Fruit fly (Drosophila melanogaster) whole organism, embryonic: ENCODE data around the gene CG8419.
A peak's percentile ranks its signal among the peaks of the same experiment; 100 is the strongest.

ENCODE experiments used
- Abd-B ChIP-seq: fragments of 200-800 bp; sonication (Bioruptor generic); optimal IDR thresholded peaks from 2 replicates; lab custom pipeline; 2018; ENCODE audit warnings: missing biosample characterization, mild to moderate bottlenecking, missing genetic modification characterization, moderate library complexity
- CG11247 ChIP-seq: fragments of 200-800 bp; sonication (Bioruptor generic); IDR thresholded peaks from 2 replicates; pipeline ENCODE4 v1.3.6; 2022; ENCODE audit warnings: missing biosample characterization, missing genetic modification characterization
- CG12299 ChIP-seq: fragments of 200-800 bp; sonication (Bioruptor generic); optimal IDR thresholded peaks from 2 replicates; lab custom pipeline; 2018; ENCODE audit warnings: missing biosample characterization, mild to moderate bottlenecking, missing genetic modification characterization
- CG12942 ChIP-seq: fragments of 200-800 bp; sonication (Bioruptor generic); optimal IDR thresholded peaks from 3 replicates; lab custom pipeline; 2016; ENCODE audit warnings: missing biosample characterization, missing genetic modification characterization
- CG15011 ChIP-seq: fragments of 200-800 bp; sonication (Bioruptor generic); optimal IDR thresholded peaks from 3 replicates; lab custom pipeline; 2018; ENCODE audit warnings: missing biosample characterization, mild to moderate bottlenecking, missing genetic modification characterization
- CG15601 ChIP-seq: fragments of 200-800 bp; sonication (Bioruptor generic); optimal IDR thresholded peaks from 3 replicates; lab custom pipeline; 2019; ENCODE audit warnings: missing biosample characterization, mild to moderate bottlenecking, missing genetic modification characterization, moderate library complexity
- CG1603 ChIP-seq: fragments of 200-800 bp; sonication (Bioruptor generic); optimal IDR thresholded peaks from 2 replicates; lab custom pipeline; 2019; ENCODE audit warnings: missing biosample characterization, mild to moderate bottlenecking, missing genetic modification characterization, moderate library complexity
- CG17612 ChIP-seq: fragments of 200-800 bp; sonication (Bioruptor generic); IDR thresholded peaks from 2 replicates; pipeline ENCODE4 v1.3.6; 2022; ENCODE audit warnings: missing biosample characterization, missing genetic modification characterization
- CG3065 ChIP-seq: fragments of 200-800 bp; sonication (Bioruptor generic); optimal IDR thresholded peaks from 2 replicates; lab custom pipeline; 2016; ENCODE audit warnings: missing biosample characterization, missing genetic modification characterization
- CG31388 ChIP-seq: fragments of 200-800 bp; sonication (Bioruptor generic); optimal IDR thresholded peaks from 2 replicates; lab custom pipeline; 2016; ENCODE audit warnings: missing biosample characterization, missing genetic modification characterization
- CG42726 ChIP-seq: fragments of 200-800 bp; sonication (Bioruptor generic); IDR thresholded peaks from 2 replicates; pipeline ENCODE4 v1.3.6; 2022; ENCODE audit warnings: missing biosample characterization, missing genetic modification characterization; ENCODE audit not compliant: partially characterized antibody
- CG4328 ChIP-seq: fragments of 200-800 bp; sonication (Bioruptor generic); optimal IDR thresholded peaks from 3 replicates; lab custom pipeline; 2017; ENCODE audit warnings: missing biosample characterization, missing genetic modification reagents, missing genetic modification characterization
- CG5953 ChIP-seq: fragments of 200-800 bp; sonication (Bioruptor generic); IDR thresholded peaks from 2 replicates; pipeline ENCODE4 v1.3.6; 2022; ENCODE audit warnings: missing biosample characterization, missing genetic modification characterization
- CG8290 ChIP-seq, 3 experiments: fragments of 200-800 bp; sonication (Bioruptor generic); optimal IDR thresholded peaks; 2 replicates each; lab custom pipeline; 2016 to 2019; ENCODE audit warnings: missing biosample characterization in 3 of 3, missing genetic modification characterization in 3 of 3, mild to moderate bottlenecking in 2 of 3, moderate library complexity in 1 of 3
- CG9797 ChIP-seq: fragments of 200-800 bp; sonication (Bioruptor generic); optimal IDR thresholded peaks from 3 replicates; lab custom pipeline; 2018; ENCODE audit warnings: missing biosample characterization, mild to moderate bottlenecking, missing genetic modification characterization
- E2f1 ChIP-seq: fragments of 200-800 bp; sonication (Bioruptor generic); IDR thresholded peaks from 2 replicates; pipeline ENCODE4 v1.3.6; 2022; ENCODE audit warnings: missing biosample characterization, missing genetic modification characterization
- E2f2 ChIP-seq: fragments of 200-800 bp; sonication (Bioruptor generic); IDR thresholded peaks from 2 replicates; pipeline ENCODE4 v1.3.6; 2022; ENCODE audit warnings: missing biosample characterization, missing genetic modification characterization
- ERR ChIP-seq: fragments of 200-800 bp; sonication (Bioruptor generic); optimal IDR thresholded peaks from 2 replicates; lab custom pipeline; 2016; ENCODE audit warnings: missing biosample characterization, missing genetic modification characterization
- Fer3 ChIP-seq: fragments of 200-800 bp; sonication (Bioruptor generic); optimal IDR thresholded peaks from 2 replicates; lab custom pipeline; 2018; ENCODE audit warnings: missing biosample characterization, mild to moderate bottlenecking, missing genetic modification characterization, moderate library complexity
- Gug ChIP-seq: fragments of 200-800 bp; sonication (Bioruptor generic); IDR thresholded peaks from 4 replicates; pipeline ENCODE4 v1.3.6; 2022; ENCODE audit warnings: missing biosample characterization, missing genetic modification characterization
- HLHmδ ChIP-seq: fragments of 200-800 bp; sonication (Bioruptor generic); optimal IDR thresholded peaks from 2 replicates; lab custom pipeline; 2018; ENCODE audit warnings: missing biosample characterization, mild to moderate bottlenecking, missing genetic modification characterization, moderate library complexity
- Lpt ChIP-seq: fragments of >200 bp; optimal IDR thresholded peaks from 2 replicates; lab custom pipeline; 2018; ENCODE audit warnings: missing biosample characterization, missing genetic modification characterization
- Max ChIP-seq: fragments of 200-800 bp; sonication (Bioruptor generic); optimal IDR thresholded peaks from 2 replicates; lab custom pipeline; 2016; ENCODE audit warnings: missing biosample characterization, mild to moderate bottlenecking, missing genetic modification characterization
- Mrtf ChIP-seq: fragments of 200-800 bp; sonication (Bioruptor generic); IDR thresholded peaks from 3 replicates; pipeline ENCODE4 v1.3.6; 2022; ENCODE audit warnings: missing biosample characterization, missing genetic modification characterization
- Myb ChIP-seq: fragments of 200-800 bp; sonication (Bioruptor generic); optimal IDR thresholded peaks from 2 replicates; lab custom pipeline; 2016; ENCODE audit warnings: missing biosample characterization, missing genetic modification characterization
- Nf-YB ChIP-seq: fragments of 200-800 bp; sonication (Bioruptor generic); optimal IDR thresholded peaks from 3 replicates; lab custom pipeline; 2019; ENCODE audit warnings: missing biosample characterization, mild to moderate bottlenecking, missing genetic modification characterization, moderate library complexity
- Opbp ChIP-seq: fragments of 200-800 bp; sonication (Bioruptor generic); IDR thresholded peaks from 3 replicates; pipeline ENCODE4 v1.3.6; 2022; ENCODE audit warnings: missing biosample characterization, missing genetic modification characterization; ENCODE audit not compliant: partially characterized antibody
- Taf1 ChIP-seq: fragments of 200-800 bp; sonication (Bioruptor generic); IDR thresholded peaks from 2 replicates; pipeline ENCODE4 v1.3.6; 2022; ENCODE audit warnings: missing biosample characterization, missing genetic modification characterization
- ara ChIP-seq: fragments of 200-800 bp; sonication (Bioruptor generic); IDR thresholded peaks from 2 replicates; pipeline ENCODE4 v1.3.6; 2022; ENCODE audit warnings: missing biosample characterization, missing genetic modification characterization
- bcd ChIP-seq: fragments of 200-800 bp; sonication (Bioruptor generic); optimal IDR thresholded peaks from 2 replicates; lab custom pipeline; 2017; ENCODE audit warnings: missing biosample characterization, mild to moderate bottlenecking, missing genetic modification characterization
- cas ChIP-seq: fragments of 200-800 bp; sonication (Bioruptor generic); IDR thresholded peaks from 2 replicates; pipeline ENCODE4 v1.3.6; 2022; ENCODE audit warnings: missing biosample characterization, missing genetic modification characterization
- chn ChIP-seq: fragments of 200-800 bp; sonication (Bioruptor generic); optimal IDR thresholded peaks from 2 replicates; lab custom pipeline; 2016; ENCODE audit warnings: missing biosample characterization, missing genetic modification characterization
- dmrt99B ChIP-seq: fragments of 200-800 bp; sonication (Bioruptor generic); optimal IDR thresholded peaks from 2 replicates; lab custom pipeline; 2018; ENCODE audit warnings: missing biosample characterization, mild to moderate bottlenecking, missing genetic modification characterization, moderate library complexity
- dpn ChIP-seq, 2 experiments: fragments of 200-800 bp; sonication (Bioruptor generic); optimal IDR thresholded peaks; 3 replicates each; lab custom pipeline; 2016; ENCODE audit warnings: missing biosample characterization in 2 of 2, missing genetic modification characterization in 2 of 2
- en ChIP-seq: fragments of 200-800 bp; sonication (Bioruptor generic); optimal IDR thresholded peaks from 2 replicates; lab custom pipeline; 2016; ENCODE audit warnings: missing biosample characterization, missing genetic modification characterization
- esg ChIP-seq: fragments of 200-800 bp; sonication (Bioruptor generic); conservative IDR thresholded peaks from 2 replicates; pipeline ENCODE4 v1.3.6; 2022; ENCODE audit warnings: missing biosample characterization, missing genetic modification characterization
- fu2 ChIP-seq: fragments of 200-800 bp; sonication (Bioruptor generic); optimal IDR thresholded peaks from 2 replicates; lab custom pipeline; 2016; ENCODE audit warnings: missing biosample characterization, missing genetic modification characterization
- gcm ChIP-seq: fragments of 200-800 bp; sonication (Bioruptor generic); optimal IDR thresholded peaks from 2 replicates; lab custom pipeline; 2019; ENCODE audit warnings: missing biosample characterization, mild to moderate bottlenecking, missing genetic modification characterization, moderate library complexity
- h ChIP-seq: fragments of >200 bp; optimal IDR thresholded peaks from 2 replicates; lab custom pipeline; 2017
- her ChIP-seq: fragments of 200-800 bp; sonication (Bioruptor generic); optimal IDR thresholded peaks from 2 replicates; lab custom pipeline; 2016; ENCODE audit warnings: missing biosample characterization, missing genetic modification characterization
- maf-S ChIP-seq: fragments of 200-800 bp; sonication (Bioruptor generic); optimal IDR thresholded peaks from 2 replicates; lab custom pipeline; 2016; ENCODE audit warnings: missing biosample characterization, missing genetic modification characterization
- nerfin-2 ChIP-seq: fragments of 200-800 bp; sonication (Bioruptor generic); IDR thresholded peaks from 2 replicates; pipeline ENCODE4 v1.3.6; 2022; ENCODE audit warnings: missing biosample characterization, missing genetic modification characterization; ENCODE audit not compliant: partially characterized antibody
- pita ChIP-seq: fragments of 200-800 bp; sonication (Bioruptor generic); optimal IDR thresholded peaks from 2 replicates; lab custom pipeline; 2017; ENCODE audit warnings: missing biosample characterization, mild to moderate bottlenecking, missing genetic modification characterization
- seq ChIP-seq: fragments of 200-800 bp; sonication (Bioruptor generic); IDR thresholded peaks from 2 replicates; pipeline ENCODE4 v1.3.6; 2022; ENCODE audit warnings: missing biosample characterization, missing genetic modification characterization
- sr ChIP-seq: fragments of 200-800 bp; sonication (Bioruptor generic); IDR thresholded peaks from 3 replicates; pipeline ENCODE4 v1.3.6; 2022; ENCODE audit warnings: missing biosample characterization, missing genetic modification characterization
- sug ChIP-seq: fragments of 200-800 bp; optimal IDR thresholded peaks from 2 replicates; lab custom pipeline; 2019; ENCODE audit warnings: missing biosample characterization, mild to moderate bottlenecking, missing genetic modification characterization, moderate library complexity
- tgo ChIP-seq: fragments of 200-800 bp; sonication (Bioruptor generic); IDR thresholded peaks from 3 replicates; pipeline ENCODE4 v1.3.6; 2022; ENCODE audit warnings: missing biosample characterization, missing genetic modification characterization
- tll ChIP-seq, 2 experiments: fragments of 200-800 bp in 1 of 2; fragments of >200 bp in 1 of 2; sonication (Bioruptor generic) in 1 of 2; optimal IDR thresholded peaks; 2 replicates each; lab custom pipeline; 2017 to 2019; ENCODE audit warnings: missing biosample characterization in 2 of 2, missing genetic modification characterization in 2 of 2, mild to moderate bottlenecking in 1 of 2, moderate library complexity in 1 of 2
- tup ChIP-seq: fragments of 200-800 bp; sonication (Bioruptor generic); optimal IDR thresholded peaks from 2 replicates; lab custom pipeline; 2016; ENCODE audit warnings: missing biosample characterization, mild to moderate bottlenecking, missing genetic modification characterization, moderate library complexity
- unc-4 ChIP-seq: fragments of 200-800 bp; sonication (Bioruptor generic); IDR thresholded peaks from 2 replicates; pipeline ENCODE4 v1.3.6; 2022; ENCODE audit warnings: missing biosample characterization, missing genetic modification characterization; ENCODE audit not compliant: partially characterized antibody
- usp ChIP-seq: fragments of >200 bp; optimal IDR thresholded peaks from 2 replicates; lab custom pipeline; 2017; ENCODE audit warnings: missing biosample characterization, missing genetic modification characterization
- zen ChIP-seq: fragments of 200-800 bp; sonication (Bioruptor generic); optimal IDR thresholded peaks from 3 replicates; lab custom pipeline; 2018; ENCODE audit warnings: missing biosample characterization, mild to moderate bottlenecking, missing genetic modification characterization, moderate library complexity

CG8419 gene

DNA sequence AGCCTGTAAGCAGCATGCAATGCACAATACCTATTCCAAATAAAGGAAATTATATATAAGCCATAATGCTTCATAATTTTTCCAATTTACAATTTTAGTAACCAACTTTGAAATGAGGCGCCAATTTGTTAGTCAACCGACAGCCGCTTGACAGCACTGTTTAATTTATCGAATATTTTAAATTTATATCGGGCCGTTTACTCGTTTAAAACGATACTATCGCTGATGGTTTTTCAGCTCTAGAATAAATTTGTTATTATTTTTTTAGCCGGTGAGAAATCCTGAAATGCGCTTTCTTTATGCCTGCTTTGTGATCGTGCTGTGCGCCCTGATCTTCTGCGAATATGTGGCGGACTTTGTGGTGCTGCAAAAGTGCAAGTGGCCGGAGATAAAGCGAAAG is 7.2 kb upstream of the CG8419 start, which contains the start of gene PGAP5 (continued):
- TF ChIP-seq Myb (GFP tag; lab: Kevin White, UChicago) (peak; percentile 56), CG15011 (no peak), E2f2 (peak; percentile 99), tup (GFP tag; lab: Kevin White, UChicago) (no peak), usp (no peak), en (GFP tag; lab: Kevin White, UChicago) (no peak), CG1603 (no peak), CG42726 (GFP tag; lab: Robert Waterston, UW) (peak; percentile 92), CG9797 (GFP tag; lab: Kevin White, UChicago) (peak; percentile 13), CG17612 (GFP tag; lab: Robert Waterston, UW) (no peak), maf-S (GFP tag; lab: Kevin White, UChicago) (no peak), Taf1 (no peak), tll (GFP tag; optimal IDR thresholded peaks at IDR 0.05; lab: Kevin White, UChicago) (no peak), Abd-B (no peak), esg (GFP tag; lab: Robert Waterston, UW) (no peak), chn (GFP tag; lab: Kevin White, UChicago) (no peak), her (GFP tag; lab: Kevin White, UChicago) (no peak), pita (GFP tag; lab: Kevin White, UChicago) (no peak), CG3065 (GFP tag; lab: Kevin White, UChicago) (no peak), HLHmδ (GFP tag; lab: Kevin White, UChicago) (no peak), sug (tag; lab: Kevin White, UChicago) (no peak), Opbp (GFP tag; lab: Robert Waterston, UW) (peak; percentile 93), CG12942 (GFP tag; lab: Kevin White, UChicago) (no peak), nerfin-2 (GFP tag; lab: Robert Waterston, UW) (peak; percentile 74), tgo (GFP tag; lab: Robert Waterston, UW) (no peak), CG12299 (tag; lab: Kevin White, UChicago) (no peak), zen (no peak), CG4328 (GFP tag; lab: Kevin White, UChicago) (no peak), fu2 (GFP tag; lab: Kevin White, UChicago) (peak; percentile 20), bcd (GFP tag; lab: Kevin White, UChicago) (no peak), ERR (GFP tag; lab: Kevin White, UChicago) (no peak), seq (GFP tag; lab: Robert Waterston, UW) (no peak), CG15601 (no peak), cas (GFP tag; lab: Robert Waterston, UW) (no peak), dmrt99B (tag; lab: Kevin White, UChicago) (no peak), unc-4 (GFP tag; lab: Robert Waterston, UW) (peak; percentile 98), Nf-YB (no peak), gcm (GFP tag; lab: Kevin White, UChicago) (no peak), E2f1 (no peak), dpn (GFP tag; optimal IDR thresholded peaks at IDR 0.05; lab: Kevin White, UChicago) (no peak), Lpt (no peak), Gug (GFP tag; lab: Robert Waterston, UW) (no peak), sr (GFP tag; lab: Robert Waterston, UW) (no peak), CG11247 (GFP tag; lab: Robert Waterston, UW) (no peak), CG5953 (GFP tag; lab: Robert Waterston, UW) (no peak), CG31388 (GFP tag; lab: Kevin White, UChicago) (no peak), Fer3 (tag; lab: Kevin White, UChicago) (no peak), CG8290 (GFP tag; optimal IDR thresholded peaks at IDR 0.05; lab: Kevin White, UChicago) (no peak), CG8290 (tag; optimal IDR thresholded peaks at IDR 0.05; lab: Kevin White, UChicago) (no peak), Max (GFP tag; lab: Kevin White, UChicago) (peak; percentile 27), h (lab: Kevin White, UChicago) (no peak), ara (GFP tag; lab: Robert Waterston, UW) (no peak), Mrtf (no peak)
